Fruit fly (Drosophila melanogaster) whole organism, embryonic: ENCODE results near the gene CG31219.

Experiments used
- ATbp ChIP-seq: fragments of 200-800 bp; sonication (Bioruptor generic); optimal IDR thresholded peaks from 2 replicates; lab custom pipeline; 2017; ENCODE audit warnings: missing biosample characterization, mild to moderate bottlenecking, missing genetic modification characterization, missing genetic modification reagents
- Adf1 ChIP-seq: fragments of 200-800 bp; sonication (Bioruptor generic); IDR thresholded peaks from 2 replicates; pipeline ENCODE4 v1.3.6; 2022; ENCODE audit warnings: missing biosample characterization, missing genetic modification characterization
- BEAF-32 ChIP-seq: fragments of 200-800 bp; sonication (Bioruptor generic); optimal IDR thresholded peaks from 3 replicates; lab custom pipeline; 2017; ENCODE audit warnings: missing biosample characterization, missing genetic modification characterization, mild to moderate bottlenecking, moderate library complexity, missing genetic modification reagents
- CG10959 ChIP-seq: fragments of 200-800 bp; sonication (Bioruptor generic); IDR thresholded peaks from 2 replicates; pipeline ENCODE4 v1.3.6; 2022; ENCODE audit warnings: missing biosample characterization, missing genetic modification characterization
- CG11398 ChIP-seq: fragments of 200-800 bp; sonication (Bioruptor generic); optimal IDR thresholded peaks from 2 replicates; lab custom pipeline; 2016; ENCODE audit warnings: missing biosample characterization, missing genetic modification characterization
- CG14014 ChIP-seq: fragments of 200-800 bp; sonication (Bioruptor generic); IDR thresholded peaks from 2 replicates; pipeline ENCODE4 v1.3.6; 2022; ENCODE audit warnings: missing biosample characterization, missing genetic modification characterization
- CG15696 ChIP-seq: fragments of 200-800 bp; sonication (Bioruptor generic); optimal IDR thresholded peaks from 2 replicates; lab custom pipeline; 2019; ENCODE audit warnings: missing biosample characterization, mild to moderate bottlenecking, missing genetic modification characterization, moderate library complexity
- CG17802 ChIP-seq: fragments of 200-800 bp; sonication (Bioruptor generic); optimal IDR thresholded peaks from 2 replicates; lab custom pipeline; 2018; ENCODE audit warnings: missing biosample characterization, mild to moderate bottlenecking, missing genetic modification characterization, moderate library complexity
- CG34422 ChIP-seq: fragments of 200-800 bp; sonication (Bioruptor generic); IDR thresholded peaks from 3 replicates; pipeline ENCODE4 v1.3.6; 2022; ENCODE audit warnings: missing biosample characterization, missing genetic modification characterization
- CG4424 ChIP-seq: fragments of 200-800 bp; sonication (Bioruptor generic); optimal IDR thresholded peaks from 3 replicates; lab custom pipeline; 2016; ENCODE audit warnings: missing biosample characterization, missing genetic modification characterization
- CG6175 ChIP-seq: fragments of 200-800 bp; sonication (Bioruptor generic); IDR thresholded peaks from 3 replicates; pipeline ENCODE4 v1.3.6; 2022; ENCODE audit warnings: missing biosample characterization, missing genetic modification characterization
- CG6813 ChIP-seq: fragments of 200-800 bp; sonication (Bioruptor generic); optimal IDR thresholded peaks from 2 replicates; lab custom pipeline; 2017; ENCODE audit warnings: missing biosample characterization, missing genetic modification characterization, mild to moderate bottlenecking, moderate library complexity, missing genetic modification reagents
- CG6854 ChIP-seq: fragments of 200-800 bp; sonication (Bioruptor generic); optimal IDR thresholded peaks from 3 replicates; lab custom pipeline; 2017; ENCODE audit warnings: missing biosample characterization, mild to moderate bottlenecking, missing genetic modification characterization
- CG8359 ChIP-seq: fragments of 200-800 bp; sonication (Bioruptor generic); optimal IDR thresholded peaks from 2 replicates; lab custom pipeline; 2017; ENCODE audit warnings: missing biosample characterization, mild to moderate bottlenecking, missing genetic modification characterization, borderline replicate concordance
- Deaf1 ChIP-seq: fragments of 200-800 bp; optimal IDR thresholded peaks from 3 replicates; lab custom pipeline; 2019; ENCODE audit warnings: missing biosample characterization, mild to moderate bottlenecking, missing genetic modification characterization, moderate library complexity
- Dp ChIP-seq: fragments of 200-800 bp; sonication (Bioruptor generic); optimal IDR thresholded peaks from 2 replicates; lab custom pipeline; 2018; ENCODE audit warnings: missing biosample characterization, mild to moderate bottlenecking, missing genetic modification characterization, moderate library complexity
- Dref ChIP-seq: fragments of 200-800 bp; sonication (Bioruptor generic); IDR thresholded peaks from 2 replicates; pipeline ENCODE4 v1.3.6; 2022; ENCODE audit warnings: missing biosample characterization, missing genetic modification characterization
- Eip74EF ChIP-seq, 2 experiments: fragments of 200-800 bp in 1 of 2; fragments of >200 bp in 1 of 2; sonication (Bioruptor generic) in 1 of 2; optimal IDR thresholded peaks; 2 replicates each; lab custom pipeline; 2017 to 2019; ENCODE audit warnings: missing biosample characterization in 2 of 2, missing genetic modification characterization in 2 of 2, mild to moderate bottlenecking in 1 of 2, moderate library complexity in 1 of 2
- Ets65A ChIP-seq: fragments of 200-800 bp; sonication (Bioruptor generic); peaks from one replicate; lab custom pipeline; 2016; ENCODE audit warnings: missing biosample characterization, missing genetic modification characterization
- HLH3B ChIP-seq: fragments of 200-800 bp; sonication (Bioruptor generic); IDR thresholded peaks from 2 replicates; pipeline ENCODE4 v1.3.6; 2022; ENCODE audit warnings: missing biosample characterization, missing genetic modification characterization
- HmgZ ChIP-seq: fragments of 200-800 bp; sonication (Bioruptor generic); optimal IDR thresholded peaks from 2 replicates; lab custom pipeline; 2018; ENCODE audit warnings: missing biosample characterization, mild to moderate bottlenecking, missing genetic modification characterization
- Max ChIP-seq: fragments of 200-800 bp; sonication (Bioruptor generic); optimal IDR thresholded peaks from 2 replicates; lab custom pipeline; 2016; ENCODE audit warnings: missing biosample characterization, mild to moderate bottlenecking, missing genetic modification characterization
- Med ChIP-seq: fragments of 200-800 bp; sonication (Bioruptor generic); peaks from one replicate; lab custom pipeline; 2016; ENCODE audit warnings: missing biosample characterization, missing genetic modification characterization, mild to moderate bottlenecking, inconsistent platforms, moderate library complexity
- NC2α ChIP-seq: fragments of 200-800 bp; sonication (Bioruptor generic); optimal IDR thresholded peaks from 2 replicates; lab custom pipeline; 2016; ENCODE audit warnings: missing biosample characterization, missing genetic modification characterization
- NFAT ChIP-seq: fragments of 200-800 bp; sonication (Bioruptor generic); IDR thresholded peaks from 2 replicates; pipeline ENCODE4 v1.3.6; 2022; ENCODE audit warnings: missing biosample characterization, missing genetic modification characterization
- Opbp ChIP-seq: fragments of 200-800 bp; sonication (Bioruptor generic); IDR thresholded peaks from 3 replicates; pipeline ENCODE4 v1.3.6; 2022; ENCODE audit warnings: missing biosample characterization, missing genetic modification characterization; ENCODE audit not compliant: partially characterized antibody
- PHDP ChIP-seq: fragments of 200-800 bp; sonication (Bioruptor generic); optimal IDR thresholded peaks from 3 replicates; lab custom pipeline; 2018; ENCODE audit warnings: missing biosample characterization, mild to moderate bottlenecking, missing genetic modification characterization, moderate library complexity
- Rfx ChIP-seq: fragments of 200-800 bp; sonication (Bioruptor generic); IDR thresholded peaks from 2 replicates; pipeline ENCODE4 v1.3.6; 2022; ENCODE audit warnings: missing biosample characterization, missing genetic modification characterization
- Side ChIP-seq: fragments of 200-800 bp; sonication (Bioruptor generic); optimal IDR thresholded peaks from 2 replicates; lab custom pipeline; 2016; ENCODE audit warnings: missing biosample characterization, missing genetic modification characterization
- TFAM ChIP-seq: fragments of 200-800 bp; sonication (Bioruptor generic); optimal IDR thresholded peaks from 2 replicates; lab custom pipeline; 2017; ENCODE audit warnings: missing biosample characterization, missing genetic modification characterization, inconsistent platforms
- Vsx1 ChIP-seq: fragments of 200-800 bp; sonication (Bioruptor generic); optimal IDR thresholded peaks from 2 replicates; lab custom pipeline; 2017; ENCODE audit warnings: missing biosample characterization, mild to moderate bottlenecking, missing genetic modification characterization, missing genetic modification reagents
- Xbp1 ChIP-seq: fragments of 200-800 bp; sonication (Bioruptor generic); optimal IDR thresholded peaks from 3 replicates; lab custom pipeline; 2016; ENCODE audit warnings: missing biosample characterization, mild to moderate bottlenecking, missing genetic modification characterization
- abd-A ChIP-seq: fragments of 200-800 bp; sonication (Bioruptor generic); optimal IDR thresholded peaks from 3 replicates; lab custom pipeline; 2019; ENCODE audit warnings: missing biosample characterization, mild to moderate bottlenecking, missing genetic modification characterization, moderate library complexity
- chinmo ChIP-seq: fragments of 200-800 bp; sonication (Bioruptor generic); IDR thresholded peaks from 4 replicates; pipeline ENCODE4 v1.3.6; 2022; ENCODE audit warnings: missing biosample characterization, missing genetic modification characterization; ENCODE audit not compliant: partially characterized antibody
- chn ChIP-seq: fragments of 200-800 bp; sonication (Bioruptor generic); optimal IDR thresholded peaks from 2 replicates; lab custom pipeline; 2016; ENCODE audit warnings: missing biosample characterization, missing genetic modification characterization
- da ChIP-seq: fragments of 200-800 bp; sonication (Bioruptor generic); optimal IDR thresholded peaks from 2 replicates; lab custom pipeline; 2016; ENCODE audit warnings: missing biosample characterization, missing genetic modification characterization
- dpn ChIP-seq, 2 experiments: fragments of 200-800 bp; sonication (Bioruptor generic); optimal IDR thresholded peaks; 3 replicates each; lab custom pipeline; 2016; ENCODE audit warnings: missing biosample characterization in 2 of 2, missing genetic modification characterization in 2 of 2
- hkb ChIP-seq, 2 experiments: fragments of 200-800 bp in 1 of 2; fragments of >200 bp in 1 of 2; sonication (Bioruptor generic) in 1 of 2; IDR thresholded peaks in 1 of 2; optimal IDR thresholded peaks in 1 of 2; 2 replicates each; pipeline versions ENCODE4 v1.3.6 to Lab custom; 2017 to 2022; ENCODE audit warnings: missing biosample characterization in 1 of 2, missing genetic modification characterization in 1 of 2
- mirr ChIP-seq: fragments of 200-800 bp; sonication (Bioruptor generic); optimal IDR thresholded peaks from 3 replicates; lab custom pipeline; 2018; ENCODE audit warnings: missing biosample characterization, mild to moderate bottlenecking, missing genetic modification characterization
- mld ChIP-seq: fragments of 200-800 bp; sonication (Bioruptor generic); IDR thresholded peaks from 3 replicates; pipeline ENCODE4 v1.3.6; 2022; ENCODE audit warnings: missing biosample characterization, missing genetic modification characterization; ENCODE audit not compliant: partially characterized antibody
- nau ChIP-seq: fragments of 200-800 bp; sonication (Bioruptor generic); optimal IDR thresholded peaks from 3 replicates; lab custom pipeline; 2017; ENCODE audit warnings: missing biosample characterization, mild to moderate bottlenecking, missing genetic modification characterization, missing genetic modification reagents
- nom ChIP-seq: fragments of 200-800 bp; sonication (Bioruptor generic); optimal IDR thresholded peaks from 2 replicates; lab custom pipeline; 2017; ENCODE audit warnings: missing biosample characterization, missing genetic modification characterization, mild to moderate bottlenecking, moderate library complexity, missing genetic modification reagents
- oc ChIP-seq: fragments of 200-800 bp; sonication (Bioruptor generic); optimal IDR thresholded peaks from 2 replicates; lab custom pipeline; 2018; ENCODE audit warnings: missing biosample characterization, mild to moderate bottlenecking, missing genetic modification characterization, moderate library complexity
- ro ChIP-seq: fragments of 200-800 bp; sonication (Bioruptor generic); IDR thresholded peaks from 2 replicates; pipeline ENCODE4 v1.3.6; 2022; ENCODE audit warnings: missing biosample characterization, missing genetic modification characterization
- sna ChIP-seq: fragments of 200-800 bp; sonication (Bioruptor generic); IDR thresholded peaks from 2 replicates; pipeline ENCODE4 v1.3.6; 2022; ENCODE audit warnings: missing biosample characterization, missing genetic modification characterization; ENCODE audit not compliant: partially characterized antibody
- twi ChIP-seq: fragments of 200-800 bp; optimal IDR thresholded peaks from 2 replicates; lab custom pipeline; 2019; ENCODE audit warnings: missing biosample characterization, mild to moderate bottlenecking, missing genetic modification characterization, moderate library complexity
- usp ChIP-seq: fragments of >200 bp; optimal IDR thresholded peaks from 2 replicates; lab custom pipeline; 2017; ENCODE audit warnings: missing biosample characterization, missing genetic modification characterization
- wek ChIP-seq: fragments of 200-800 bp; sonication (Bioruptor generic); optimal IDR thresholded peaks from 3 replicates; lab custom pipeline; 2018; ENCODE audit warnings: missing biosample characterization, mild to moderate bottlenecking, missing genetic modification characterization, moderate library complexity

CG31219 gene

DNA sequence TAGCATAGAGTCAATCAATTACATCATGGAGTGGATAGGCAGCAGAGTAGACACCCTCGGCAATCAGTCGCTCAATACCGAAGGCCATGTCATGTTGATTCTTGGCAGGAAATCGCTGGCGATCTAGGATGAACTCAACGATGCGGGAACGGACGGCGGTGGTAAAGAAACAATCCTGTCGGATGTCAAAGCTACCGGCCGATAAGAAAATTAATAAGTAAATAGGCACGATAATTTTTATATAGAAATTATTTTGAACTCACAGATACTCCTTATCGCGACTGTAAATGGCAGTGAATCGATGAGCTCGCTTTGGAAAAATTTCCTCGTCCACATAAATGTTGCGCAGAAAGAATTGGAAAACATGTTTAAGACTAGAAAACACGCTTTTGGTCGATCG, 12.8 kb upstream of the CG31219 start:
- TF ChIP-seq HLH3B (GFP tag; lab: Robert Waterston, UW) = 0 out of 2 replicates have a peak, but pooled peaks have one; percentile 12
- no peak for TF ChIP-seq CG4424
- no peak for TF ChIP-seq TFAM (GFP tag; lab: Kevin White, UChicago)
- TF ChIP-seq Xbp1 = no peak
- TF ChIP-seq, all 482 proteins: peak for 1

DNA sequence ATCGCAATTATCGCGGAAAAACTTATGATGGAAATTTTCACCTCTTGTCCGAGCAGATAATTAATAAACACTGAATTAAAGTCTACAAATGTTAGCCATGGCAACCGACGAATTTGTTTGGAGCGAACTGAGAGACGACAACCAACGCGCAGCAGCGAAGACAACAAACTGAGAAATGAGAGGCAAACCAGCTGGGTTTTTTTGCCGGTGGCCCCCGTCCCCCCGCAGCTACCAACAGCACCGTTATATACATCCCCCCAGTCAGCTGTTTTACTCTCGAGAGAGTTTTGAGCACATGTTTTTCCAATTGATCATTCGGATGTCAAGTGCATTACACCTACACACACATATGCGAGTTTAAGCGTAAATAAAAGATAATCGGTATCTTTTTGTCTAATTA, 9.8 kb upstream of the CG31219 start:
- TF ChIP-seq hkb (optimal IDR thresholded peaks at IDR 0.05; lab: Kevin White, UChicago) (no peak), hkb (GFP tag; IDR thresholded peaks at IDR 0.05; lab: Robert Waterston, UW) (no peak), Opbp (GFP tag; lab: Robert Waterston, UW) (0 out of 3 replicates have a peak, but pooled peaks have one; percentile 21), Adf1 (GFP tag; lab: Robert Waterston, UW) (peak; percentile 25; the same call in 1 of the 2 replicates), CG15696 (tag; lab: Kevin White, UChicago) (no peak), sna (peak; percentile 58; the same call in 1 of the 2 replicates), ro (no peak), CG6854 (GFP tag; lab: Kevin White, UChicago) (no peak), nau (no peak), usp (GFP tag; lab: Kevin White, UChicago) (no peak), Side (GFP tag; lab: Kevin White, UChicago) (no peak), CG14014 (GFP tag; lab: Robert Waterston, UW) (0 out of 2 replicates have a peak, but pooled peaks have one; percentile 4), Dref (GFP tag; lab: Robert Waterston, UW) (0 out of 2 replicates have a peak, but pooled peaks have one; percentile 22), abd-A (tag; lab: Kevin White, UChicago) (peak; percentile 16), Deaf1 (tag; lab: Kevin White, UChicago) (no peak), NC2α (no peak), Ets65A (GFP tag; lab: Kevin White, UChicago) (no peak), chinmo (GFP tag; lab: Robert Waterston, UW) (peak; percentile 94; the same call in 3 of the 4 replicates), CG34422 (peak; percentile 69; the same call in 1 of the 3 replicates), Eip74EF (GFP tag; optimal IDR thresholded peaks at IDR 0.05; lab: Kevin White, UChicago) (no peak), oc (tag; lab: Kevin White, UChicago) (no peak), CG8359 (peak; percentile 32), ATbp (GFP tag; lab: Kevin White, UChicago) (no peak), twi (peak; percentile 13), CG6813 (GFP tag; lab: Kevin White, UChicago) (peak; percentile 4), Med (GFP tag; lab: Kevin White, UChicago) (peak; percentile 80), dpn (GFP tag; optimal IDR thresholded peaks at IDR 0.05; lab: Kevin White, UChicago) (no peak), NFAT (GFP tag; lab: Robert Waterston, UW) (peak; percentile 57), HmgZ (tag; lab: Kevin White, UChicago) (peak; percentile 8), mld (GFP tag; lab: Robert Waterston, UW) (no peak), wek (GFP tag; lab: Kevin White, UChicago) (no peak), Dp (no peak), Rfx (GFP tag; lab: Robert Waterston, UW) (peak; percentile 42; the same call in 1 of the 2 replicates), CG17802 (no peak), Max (peak; percentile 4), mirr (GFP tag; lab: Kevin White, UChicago) (no peak), nom (GFP tag; lab: Kevin White, UChicago) (peak; percentile 59), chn (GFP tag; lab: Kevin White, UChicago) (no peak), CG10959 (GFP tag; lab: Robert Waterston, UW) (no peak), Vsx1 (GFP tag; lab: Kevin White, UChicago) (no peak), BEAF-32 (GFP tag; lab: Kevin White, UChicago) (no peak), PHDP (tag; lab: Kevin White, UChicago) (peak; percentile 33), da (no peak), CG6175 (GFP tag; lab: Robert Waterston, UW) (no peak), CG11398 (GFP tag; lab: Kevin White, UChicago) (no peak)
